Fruit fly (Drosophila melanogaster) whole organism, embryonic: ENCODE data around the gene Z600.
A peak's percentile ranks its signal among the peaks of the same experiment; 100 is the strongest.

Experiments used
- Atf3 ChIP-seq: fragments of 200-800 bp; sonication (Bioruptor generic); optimal IDR thresholded peaks from 3 replicates; lab custom pipeline; 2016; ENCODE audit warnings: missing biosample characterization, missing genetic modification characterization
- CG10209 ChIP-seq: fragments of 200-800 bp; sonication (Bioruptor generic); optimal IDR thresholded peaks from 3 replicates; lab custom pipeline; 2017; ENCODE audit warnings: missing biosample characterization, mild to moderate bottlenecking, missing genetic modification characterization, missing genetic modification reagents
- CG10267 ChIP-seq: fragments of 200-800 bp; sonication (Bioruptor generic); optimal IDR thresholded peaks from 2 replicates; lab custom pipeline; 2018; ENCODE audit warnings: missing biosample characterization, mild to moderate bottlenecking, missing genetic modification characterization, moderate library complexity
- CG11093 ChIP-seq: fragments of 200-800 bp; sonication (Bioruptor generic); IDR thresholded peaks from 3 replicates; pipeline ENCODE4 v1.3.6; 2022; ENCODE audit warnings: missing biosample characterization, missing genetic modification characterization
- CG11247 ChIP-seq: fragments of 200-800 bp; sonication (Bioruptor generic); IDR thresholded peaks from 2 replicates; pipeline ENCODE4 v1.3.6; 2022; ENCODE audit warnings: missing biosample characterization, missing genetic modification characterization
- CG12769 ChIP-seq: fragments of 200-800 bp; sonication (Bioruptor generic); optimal IDR thresholded peaks from 2 replicates; lab custom pipeline; 2019; ENCODE audit warnings: missing biosample characterization, mild to moderate bottlenecking, missing genetic modification characterization, moderate library complexity
- CG13296 ChIP-seq: fragments of 200-800 bp; sonication (Bioruptor generic); optimal IDR thresholded peaks from 3 replicates; lab custom pipeline; 2018; ENCODE audit warnings: missing biosample characterization, mild to moderate bottlenecking, missing genetic modification characterization
- CG13424 ChIP-seq: fragments of 200-800 bp; sonication (Bioruptor generic); optimal IDR thresholded peaks from 2 replicates; lab custom pipeline; 2019; ENCODE audit warnings: missing biosample characterization, mild to moderate bottlenecking, missing genetic modification characterization, moderate library complexity
- CG14050 ChIP-seq: fragments of 200-800 bp; sonication (Bioruptor generic); IDR thresholded peaks from 3 replicates; pipeline ENCODE4 v1.3.6; 2022; ENCODE audit warnings: missing biosample characterization, missing genetic modification characterization
- CG14965 ChIP-seq: fragments of 200-800 bp; sonication (Bioruptor generic); optimal IDR thresholded peaks from 2 replicates; lab custom pipeline; 2016; ENCODE audit warnings: missing biosample characterization, missing genetic modification characterization, borderline replicate concordance
- CG15011 ChIP-seq: fragments of 200-800 bp; sonication (Bioruptor generic); optimal IDR thresholded peaks from 3 replicates; lab custom pipeline; 2018; ENCODE audit warnings: missing biosample characterization, mild to moderate bottlenecking, missing genetic modification characterization
- CG15479 ChIP-seq: fragments of 200-800 bp; sonication (Bioruptor generic); optimal IDR thresholded peaks from 3 replicates; lab custom pipeline; 2019; ENCODE audit warnings: missing biosample characterization, mild to moderate bottlenecking, missing genetic modification characterization, moderate library complexity
- CG17328 ChIP-seq: fragments of 200-800 bp; sonication (Bioruptor generic); IDR thresholded peaks from 2 replicates; pipeline ENCODE4 v1.3.6; 2022; ENCODE audit warnings: missing biosample characterization, missing genetic modification characterization
- CG2889 ChIP-seq: fragments of 200-800 bp; sonication (Bioruptor generic); IDR thresholded peaks from 3 replicates; pipeline ENCODE4 v1.3.6; 2022; ENCODE audit warnings: missing biosample characterization, missing genetic modification characterization
- CG33213 ChIP-seq: fragments of 200-800 bp; sonication (Bioruptor generic); optimal IDR thresholded peaks from 3 replicates; lab custom pipeline; 2016; ENCODE audit warnings: missing biosample characterization, missing genetic modification characterization
- CG34376 ChIP-seq: fragments of 200-800 bp; sonication (Bioruptor generic); optimal IDR thresholded peaks from 2 replicates; lab custom pipeline; 2018; ENCODE audit warnings: missing biosample characterization, mild to moderate bottlenecking, missing genetic modification characterization
- CG7745 ChIP-seq: fragments of 200-800 bp; sonication (Bioruptor generic); optimal IDR thresholded peaks from 2 replicates; lab custom pipeline; 2018; ENCODE audit warnings: missing biosample characterization, mild to moderate bottlenecking, missing genetic modification characterization, moderate library complexity
- CG7786 ChIP-seq: fragments of 200-800 bp; sonication (Bioruptor generic); optimal IDR thresholded peaks from 2 replicates; lab custom pipeline; 2016; ENCODE audit warnings: missing biosample characterization, missing genetic modification characterization
- CG9817 ChIP-seq: fragments of 200-800 bp; sonication (Bioruptor generic); optimal IDR thresholded peaks from 2 replicates; lab custom pipeline; 2018; ENCODE audit warnings: missing biosample characterization, mild to moderate bottlenecking, missing genetic modification characterization, moderate library complexity
- CoRest ChIP-seq: fragments of 200-800 bp; sonication (Bioruptor generic); optimal IDR thresholded peaks from 3 replicates; lab custom pipeline; 2018; ENCODE audit warnings: missing biosample characterization, mild to moderate bottlenecking, missing genetic modification characterization, moderate library complexity
- D ChIP-seq, 2 experiments: fragments of 200-800 bp in 1 of 2; fragments of >200 bp in 1 of 2; sonication (Bioruptor generic) in 1 of 2; optimal IDR thresholded peaks; 2 replicates in 1 of 2; 3 replicates in 1 of 2; lab custom pipeline; 2017; ENCODE audit warnings: mild to moderate bottlenecking in 1 of 2, missing biosample characterization in 1 of 2, missing genetic modification characterization in 1 of 2, missing genetic modification reagents in 1 of 2
- Doc2 ChIP-seq: fragments of 200-800 bp; sonication (Bioruptor generic); IDR thresholded peaks from 2 replicates; pipeline ENCODE4 v1.3.6; 2022; ENCODE audit warnings: missing biosample characterization, missing genetic modification characterization
- GATAe ChIP-seq: fragments of 200-800 bp; sonication (Bioruptor generic); conservative IDR thresholded peaks from 2 replicates; pipeline ENCODE4 v1.3.6; 2022; ENCODE audit warnings: missing biosample characterization, missing genetic modification characterization
- Kr ChIP-seq: fragments of 200-800 bp; sonication (Bioruptor generic); optimal IDR thresholded peaks from 2 replicates; lab custom pipeline; 2017; ENCODE audit warnings: missing biosample characterization, mild to moderate bottlenecking, missing genetic modification characterization
- NK7.1 ChIP-seq: fragments of 200-800 bp; sonication (Bioruptor generic); optimal IDR thresholded peaks from 3 replicates; lab custom pipeline; 2016; ENCODE audit warnings: missing biosample characterization, missing genetic modification characterization
- Nf-YA ChIP-seq: fragments of 200-800 bp; sonication (Bioruptor generic); IDR thresholded peaks from 2 replicates; pipeline ENCODE4 v1.3.6; 2022; ENCODE audit warnings: missing biosample characterization, missing genetic modification characterization
- Oaz ChIP-seq: fragments of 200-800 bp; sonication (Bioruptor generic); IDR thresholded peaks from 2 replicates; pipeline ENCODE4 v1.3.6; 2022; ENCODE audit warnings: missing biosample characterization, missing genetic modification characterization
- ab ChIP-seq: fragments of 200-800 bp; sonication (Bioruptor generic); optimal IDR thresholded peaks from 2 replicates; lab custom pipeline; 2016; ENCODE audit warnings: missing biosample characterization, missing genetic modification characterization
- ara ChIP-seq: fragments of 200-800 bp; sonication (Bioruptor generic); IDR thresholded peaks from 2 replicates; pipeline ENCODE4 v1.3.6; 2022; ENCODE audit warnings: missing biosample characterization, missing genetic modification characterization
- chinmo ChIP-seq: fragments of 200-800 bp; sonication (Bioruptor generic); IDR thresholded peaks from 4 replicates; pipeline ENCODE4 v1.3.6; 2022; ENCODE audit warnings: missing biosample characterization, missing genetic modification characterization; ENCODE audit not compliant: partially characterized antibody
- corto ChIP-seq: fragments of 200-800 bp; sonication (Bioruptor generic); optimal IDR thresholded peaks from 2 replicates; lab custom pipeline; 2016; ENCODE audit warnings: missing biosample characterization, mild to moderate bottlenecking, missing genetic modification characterization, moderate library complexity
- dati ChIP-seq: fragments of 200-800 bp; sonication (Bioruptor generic); IDR thresholded peaks from 2 replicates; pipeline ENCODE4 v1.3.6; 2022; ENCODE audit warnings: missing biosample characterization, missing genetic modification characterization
- ems ChIP-seq: fragments of 200-800 bp; sonication (Bioruptor generic); optimal IDR thresholded peaks from 3 replicates; lab custom pipeline; 2016; ENCODE audit warnings: missing biosample characterization, missing genetic modification characterization
- exex ChIP-seq: fragments of 200-800 bp; sonication (Bioruptor generic); optimal IDR thresholded peaks from 4 replicates; lab custom pipeline; 2018; ENCODE audit warnings: missing biosample characterization, mild to moderate bottlenecking, missing genetic modification characterization, moderate library complexity
- ftz-f1 ChIP-seq: fragments of 200-800 bp; sonication (Bioruptor generic); optimal IDR thresholded peaks from 2 replicates; lab custom pipeline; 2016; ENCODE audit warnings: missing biosample characterization, missing genetic modification characterization
- grn ChIP-seq: fragments of 200-800 bp; sonication (Bioruptor generic); optimal IDR thresholded peaks from 3 replicates; lab custom pipeline; 2017; ENCODE audit warnings: missing biosample characterization, missing genetic modification characterization
- knrl ChIP-seq: fragments of 200-800 bp; sonication (Bioruptor generic); IDR thresholded peaks from 3 replicates; pipeline ENCODE4 v1.3.6; 2022; ENCODE audit warnings: missing biosample characterization, missing genetic modification characterization; ENCODE audit not compliant: partially characterized antibody
- lola ChIP-seq, 3 experiments: fragments of >200 bp in 2 of 3; fragments of 200-800 bp in 1 of 3; sonication (Bioruptor generic) in 1 of 3; optimal IDR thresholded peaks; 2 replicates each; lab custom pipeline; 2017 to 2019; ENCODE audit warnings: missing biosample characterization in 3 of 3, missing genetic modification characterization in 3 of 3, mild to moderate bottlenecking in 1 of 3, moderate library complexity in 1 of 3
- mirr ChIP-seq: fragments of 200-800 bp; sonication (Bioruptor generic); optimal IDR thresholded peaks from 3 replicates; lab custom pipeline; 2018; ENCODE audit warnings: missing biosample characterization, mild to moderate bottlenecking, missing genetic modification characterization
- sd ChIP-seq: fragments of 200-800 bp; sonication (Bioruptor generic); optimal IDR thresholded peaks from 3 replicates; lab custom pipeline; 2018; ENCODE audit warnings: missing biosample characterization, mild to moderate bottlenecking, missing genetic modification characterization, moderate library complexity
- sr ChIP-seq: fragments of 200-800 bp; sonication (Bioruptor generic); IDR thresholded peaks from 3 replicates; pipeline ENCODE4 v1.3.6; 2022; ENCODE audit warnings: missing biosample characterization, missing genetic modification characterization
- stwl ChIP-seq: fragments of 200-800 bp; sonication (Bioruptor generic); optimal IDR thresholded peaks from 3 replicates; lab custom pipeline; 2018; ENCODE audit warnings: missing biosample characterization, mild to moderate bottlenecking, missing genetic modification characterization, moderate library complexity
- sug ChIP-seq: fragments of 200-800 bp; optimal IDR thresholded peaks from 2 replicates; lab custom pipeline; 2019; ENCODE audit warnings: missing biosample characterization, mild to moderate bottlenecking, missing genetic modification characterization, moderate library complexity
- unc-4 ChIP-seq: fragments of 200-800 bp; sonication (Bioruptor generic); IDR thresholded peaks from 2 replicates; pipeline ENCODE4 v1.3.6; 2022; ENCODE audit warnings: missing biosample characterization, missing genetic modification characterization; ENCODE audit not compliant: partially characterized antibody
- vnd ChIP-seq: fragments of 200-800 bp; sonication (Bioruptor generic); IDR thresholded peaks from 3 replicates; pipeline ENCODE4 v1.3.6; 2022; ENCODE audit warnings: missing biosample characterization, missing genetic modification characterization; ENCODE audit not compliant: partially characterized antibody

Z600 gene

dm6 chr3L:15547187-15547790, 38.4 kb downstream of the Z600 start:
- no peak for TF ChIP-seq CG10267 (tag; lab: Kevin White, UChicago)
- peak; percentile 23 for TF ChIP-seq mirr (GFP tag; lab: Kevin White, UChicago)
- TF ChIP-seq ftz-f1, result no peak
- no peak for TF ChIP-seq vnd (GFP tag; lab: Robert Waterston, UW)
- TF ChIP-seq exex (tag; lab: Kevin White, UChicago), result peak; percentile 80
- TF ChIP-seq Doc2 (GFP tag; lab: Robert Waterston, UW), result no peak
- TF ChIP-seq D (optimal IDR thresholded peaks at IDR 0.05; lab: Kevin White, UChicago), result no peak
- no peak for TF ChIP-seq D (GFP tag; optimal IDR thresholded peaks at IDR 0.05; lab: Kevin White, UChicago)
- no peak for TF ChIP-seq CG7786 (GFP tag; lab: Kevin White, UChicago)
- TF ChIP-seq knrl (GFP tag; lab: Robert Waterston, UW), result no peak
- peak; percentile 29 for TF ChIP-seq grn (GFP tag; lab: Kevin White, UChicago)
- TF ChIP-seq corto (GFP tag; lab: Kevin White, UChicago), result peak; percentile 56
- no peak for TF ChIP-seq lola (GFP tag; optimal IDR thresholded peaks at IDR 0.05; lab: Kevin White, UChicago)
- TF ChIP-seq sd (tag; lab: Kevin White, UChicago), result peak; percentile 41
- peak; percentile 2 for TF ChIP-seq CG12769 (tag; lab: Kevin White, UChicago)
- TF ChIP-seq NK7.1 (GFP tag; lab: Kevin White, UChicago), result no peak
- TF ChIP-seq ems (GFP tag; lab: Kevin White, UChicago), result no peak
- TF ChIP-seq Nf-YA (GFP tag; lab: Robert Waterston, UW), result no peak
- peak; percentile 72 for TF ChIP-seq sug (tag; lab: Kevin White, UChicago)
- no peak for TF ChIP-seq CoRest (tag; lab: Kevin White, UChicago)
- no peak for TF ChIP-seq stwl (tag; lab: Kevin White, UChicago)
- TF ChIP-seq CG14965, result no peak
- 0 out of 4 replicates have a peak, but pooled peaks have one; percentile 59 for TF ChIP-seq chinmo (GFP tag; lab: Robert Waterston, UW)
- no peak for TF ChIP-seq CG15011 (GFP tag; lab: Kevin White, UChicago)
- no peak for TF ChIP-seq CG17328 (GFP tag; lab: Robert Waterston, UW)
- TF ChIP-seq ab, result no peak
- no peak for TF ChIP-seq CG11093 (GFP tag; lab: Robert Waterston, UW)
- TF ChIP-seq unc-4, result no peak
- no peak for TF ChIP-seq CG2889 (GFP tag; lab: Robert Waterston, UW)
- no peak for TF ChIP-seq CG14050 (GFP tag; lab: Robert Waterston, UW)
- TF ChIP-seq CG13296, result no peak
- TF ChIP-seq Atf3 (GFP tag; lab: Kevin White, UChicago), result no peak
- no peak for TF ChIP-seq sr
- TF ChIP-seq CG13424, result no peak
- TF ChIP-seq dati (GFP tag; lab: Robert Waterston, UW), result no peak
- TF ChIP-seq CG15479 (GFP tag; lab: Kevin White, UChicago), result no peak
- no peak for TF ChIP-seq ara (GFP tag; lab: Robert Waterston, UW)
- TF ChIP-seq CG7745, result no peak
- no peak for TF ChIP-seq CG10209 (GFP tag; lab: Kevin White, UChicago)
- TF ChIP-seq Oaz (GFP tag; lab: Robert Waterston, UW), result no peak
- TF ChIP-seq CG9817 (tag; lab: Kevin White, UChicago), result no peak
- no peak for TF ChIP-seq CG33213
- TF ChIP-seq GATAe, result 0 out of 2 replicates have a peak, but pooled peaks have one; percentile 18
- no peak for TF ChIP-seq Kr (GFP tag; lab: Kevin White, UChicago)
- no peak for TF ChIP-seq CG11247 (GFP tag; lab: Robert Waterston, UW)
- TF ChIP-seq CG34376 (GFP tag; lab: Kevin White, UChicago), result no peak
